Fruit fly (Drosophila melanogaster) whole organism, embryonic: Measurements from ENCODE around the gene bmm.

Source experiments
- ATbp ChIP-seq: fragments of 200-800 bp; sonication (Bioruptor generic); optimal IDR thresholded peaks from 2 replicates; lab custom pipeline; 2017; ENCODE audit warnings: missing biosample characterization, mild to moderate bottlenecking, missing genetic modification characterization, missing genetic modification reagents
- Abd-B ChIP-seq: fragments of 200-800 bp; sonication (Bioruptor generic); optimal IDR thresholded peaks from 2 replicates; lab custom pipeline; 2018; ENCODE audit warnings: missing biosample characterization, mild to moderate bottlenecking, missing genetic modification characterization, moderate library complexity
- Aef1 ChIP-seq: fragments of 200-800 bp; sonication (Bioruptor generic); IDR thresholded peaks from 3 replicates; pipeline ENCODE4 v1.3.6; 2022; ENCODE audit warnings: missing biosample characterization, missing genetic modification characterization
- Atf3 ChIP-seq: fragments of 200-800 bp; sonication (Bioruptor generic); optimal IDR thresholded peaks from 3 replicates; lab custom pipeline; 2016; ENCODE audit warnings: missing biosample characterization, missing genetic modification characterization
- Bdp1 ChIP-seq: fragments of 200-800 bp; sonication (Bioruptor generic); optimal IDR thresholded peaks from 3 replicates; lab custom pipeline; 2016; ENCODE audit warnings: missing biosample characterization, missing genetic modification characterization
- CG10147 ChIP-seq: fragments of 200-800 bp; sonication (Bioruptor generic); optimal IDR thresholded peaks from 2 replicates; lab custom pipeline; 2019; ENCODE audit warnings: missing biosample characterization, mild to moderate bottlenecking, missing genetic modification characterization, moderate library complexity
- CG10274 ChIP-seq: fragments of 200-800 bp; sonication (Bioruptor generic); optimal IDR thresholded peaks from 3 replicates; lab custom pipeline; 2017; ENCODE audit warnings: missing biosample characterization, mild to moderate bottlenecking, missing genetic modification characterization
- CG10959 ChIP-seq: fragments of 200-800 bp; sonication (Bioruptor generic); IDR thresholded peaks from 2 replicates; pipeline ENCODE4 v1.3.6; 2022; ENCODE audit warnings: missing biosample characterization, missing genetic modification characterization
- CG12071 ChIP-seq: fragments of 200-800 bp; sonication (Bioruptor generic); optimal IDR thresholded peaks from 3 replicates; lab custom pipeline; 2018; ENCODE audit warnings: missing biosample characterization, mild to moderate bottlenecking, missing genetic modification characterization
- CG12744 ChIP-seq: fragments of 200-800 bp; sonication (Bioruptor generic); optimal IDR thresholded peaks from 2 replicates; lab custom pipeline; 2016; ENCODE audit warnings: missing biosample characterization, missing genetic modification characterization
- CG1603 ChIP-seq: fragments of 200-800 bp; sonication (Bioruptor generic); optimal IDR thresholded peaks from 2 replicates; lab custom pipeline; 2019; ENCODE audit warnings: missing biosample characterization, mild to moderate bottlenecking, missing genetic modification characterization, moderate library complexity
- CG1647 ChIP-seq: fragments of 200-800 bp; sonication (Bioruptor generic); optimal IDR thresholded peaks from 3 replicates; lab custom pipeline; 2016; ENCODE audit warnings: missing biosample characterization, missing genetic modification characterization
- CG17186 ChIP-seq: fragments of 200-800 bp; sonication (Bioruptor generic); optimal IDR thresholded peaks from 3 replicates; lab custom pipeline; 2017; ENCODE audit warnings: missing biosample characterization, missing genetic modification reagents, missing genetic modification characterization
- CG17568 ChIP-seq: fragments of 200-800 bp; sonication (Bioruptor generic); optimal IDR thresholded peaks from 2 replicates; lab custom pipeline; 2018; ENCODE audit warnings: missing biosample characterization, mild to moderate bottlenecking, missing genetic modification characterization, moderate library complexity
- CG17802 ChIP-seq: fragments of 200-800 bp; sonication (Bioruptor generic); optimal IDR thresholded peaks from 2 replicates; lab custom pipeline; 2018; ENCODE audit warnings: missing biosample characterization, mild to moderate bottlenecking, missing genetic modification characterization, moderate library complexity
- CG18262 ChIP-seq: fragments of 200-800 bp; optimal IDR thresholded peaks from 3 replicates; lab custom pipeline; 2019; ENCODE audit warnings: missing biosample characterization, mild to moderate bottlenecking, missing genetic modification characterization, moderate library complexity
- CG2116 ChIP-seq: fragments of 200-800 bp; sonication (Bioruptor generic); optimal IDR thresholded peaks from 3 replicates; lab custom pipeline; 2018; ENCODE audit warnings: missing biosample characterization, mild to moderate bottlenecking, missing genetic modification characterization
- CG2199 ChIP-seq: fragments of 200-800 bp; sonication (Bioruptor generic); IDR thresholded peaks from 3 replicates; pipeline ENCODE4 v1.3.6; 2022; ENCODE audit warnings: missing biosample characterization, missing genetic modification characterization
- CG3838 ChIP-seq: fragments of 200-800 bp; sonication (Bioruptor generic); optimal IDR thresholded peaks from 3 replicates; lab custom pipeline; 2016; ENCODE audit warnings: missing biosample characterization, missing genetic modification characterization
- CG6272 ChIP-seq: fragments of 200-800 bp; sonication (Bioruptor generic); IDR thresholded peaks from 2 replicates; pipeline ENCODE4 v1.3.6; 2022; ENCODE audit warnings: missing biosample characterization, missing genetic modification characterization
- CG6854 ChIP-seq: fragments of 200-800 bp; sonication (Bioruptor generic); optimal IDR thresholded peaks from 3 replicates; lab custom pipeline; 2017; ENCODE audit warnings: missing biosample characterization, mild to moderate bottlenecking, missing genetic modification characterization
- CG7357 ChIP-seq: fragments of 200-800 bp; sonication (Bioruptor generic); IDR thresholded peaks from 3 replicates; pipeline ENCODE4 v1.3.6; 2022; ENCODE audit warnings: missing biosample characterization, missing genetic modification characterization
- CG7786 ChIP-seq: fragments of 200-800 bp; sonication (Bioruptor generic); optimal IDR thresholded peaks from 2 replicates; lab custom pipeline; 2016; ENCODE audit warnings: missing biosample characterization, missing genetic modification characterization
- CG8924 ChIP-seq: fragments of 200-800 bp; optimal IDR thresholded peaks from 3 replicates; lab custom pipeline; 2019; ENCODE audit warnings: missing biosample characterization, mild to moderate bottlenecking, missing genetic modification characterization, moderate library complexity
- CTCF ChIP-seq: fragments of 200-800 bp; sonication (Bioruptor generic); optimal IDR thresholded peaks from 2 replicates; lab custom pipeline; 2017; ENCODE audit warnings: missing biosample characterization, mild to moderate bottlenecking, missing genetic modification characterization, moderate library complexity
- Camta ChIP-seq: fragments of 200-800 bp; sonication (Bioruptor generic); optimal IDR thresholded peaks from 2 replicates; lab custom pipeline; 2016; ENCODE audit warnings: missing biosample characterization, missing genetic modification characterization
- CkIIα-i1 ChIP-seq: fragments of 200-800 bp; sonication (Bioruptor generic); IDR thresholded peaks from 2 replicates; pipeline ENCODE4 v1.3.6; 2022; ENCODE audit warnings: missing biosample characterization, missing genetic modification characterization
- Dip3 ChIP-seq: fragments of 200-800 bp; sonication (Bioruptor generic); optimal IDR thresholded peaks from 3 replicates; lab custom pipeline; 2016; ENCODE audit warnings: missing biosample characterization, missing genetic modification characterization
- ERR ChIP-seq: fragments of 200-800 bp; sonication (Bioruptor generic); optimal IDR thresholded peaks from 2 replicates; lab custom pipeline; 2016; ENCODE audit warnings: missing biosample characterization, missing genetic modification characterization
- Fer2 ChIP-seq: fragments of 200-800 bp; sonication (Bioruptor generic); optimal IDR thresholded peaks from 2 replicates; lab custom pipeline; 2018; ENCODE audit warnings: missing biosample characterization, mild to moderate bottlenecking, missing genetic modification characterization, moderate library complexity
- Med ChIP-seq: fragments of 200-800 bp; sonication (Bioruptor generic); peaks from one replicate; lab custom pipeline; 2016; ENCODE audit warnings: missing biosample characterization, missing genetic modification characterization, mild to moderate bottlenecking, inconsistent platforms, moderate library complexity
- Mes4 ChIP-seq: fragments of 200-800 bp; sonication (Bioruptor generic); optimal IDR thresholded peaks from 2 replicates; lab custom pipeline; 2016; ENCODE audit warnings: missing biosample characterization, missing genetic modification characterization
- Myb ChIP-seq: fragments of 200-800 bp; sonication (Bioruptor generic); optimal IDR thresholded peaks from 2 replicates; lab custom pipeline; 2016; ENCODE audit warnings: missing biosample characterization, missing genetic modification characterization
- al ChIP-seq: fragments of 200-800 bp; sonication (Bioruptor generic); IDR thresholded peaks from 2 replicates; pipeline ENCODE4 v1.3.6; 2022; ENCODE audit warnings: missing biosample characterization, missing genetic modification characterization
- bowl ChIP-seq: fragments of 200-800 bp; sonication (Bioruptor generic); IDR thresholded peaks from 2 replicates; pipeline ENCODE4 v1.3.6; 2022; ENCODE audit warnings: missing biosample characterization, missing genetic modification characterization
- cg ChIP-seq: fragments of 200-800 bp; sonication (Bioruptor generic); optimal IDR thresholded peaks from 3 replicates; lab custom pipeline; 2019; ENCODE audit warnings: missing biosample characterization, mild to moderate bottlenecking, missing genetic modification characterization, moderate library complexity
- corto ChIP-seq: fragments of 200-800 bp; sonication (Bioruptor generic); optimal IDR thresholded peaks from 2 replicates; lab custom pipeline; 2016; ENCODE audit warnings: missing biosample characterization, mild to moderate bottlenecking, missing genetic modification characterization, moderate library complexity
- croc ChIP-seq: fragments of 200-800 bp; sonication (Bioruptor generic); conservative IDR thresholded peaks from 3 replicates; pipeline ENCODE4 v1.3.6; 2022; ENCODE audit warnings: missing biosample characterization, missing genetic modification characterization
- dimm ChIP-seq: fragments of 200-800 bp; sonication (Bioruptor generic); IDR thresholded peaks from 2 replicates; pipeline ENCODE4 v1.3.6; 2022; ENCODE audit warnings: missing biosample characterization, missing genetic modification characterization
- dmrt99B ChIP-seq: fragments of 200-800 bp; sonication (Bioruptor generic); optimal IDR thresholded peaks from 2 replicates; lab custom pipeline; 2018; ENCODE audit warnings: missing biosample characterization, mild to moderate bottlenecking, missing genetic modification characterization, moderate library complexity
- exex ChIP-seq: fragments of 200-800 bp; sonication (Bioruptor generic); optimal IDR thresholded peaks from 4 replicates; lab custom pipeline; 2018; ENCODE audit warnings: missing biosample characterization, mild to moderate bottlenecking, missing genetic modification characterization, moderate library complexity
- ind ChIP-seq: fragments of 200-800 bp; sonication (Bioruptor generic); optimal IDR thresholded peaks from 3 replicates; lab custom pipeline; 2016; ENCODE audit warnings: missing biosample characterization, missing genetic modification characterization
- insv ChIP-seq, 2 experiments: fragments of 200-800 bp; sonication (Bioruptor generic); optimal IDR thresholded peaks; 3 replicates each; lab custom pipeline; 2016 to 2018; ENCODE audit warnings: missing biosample characterization in 2 of 2, missing genetic modification characterization in 2 of 2
- otp ChIP-seq: fragments of 200-800 bp; sonication (Bioruptor generic); IDR thresholded peaks from 3 replicates; pipeline ENCODE4, ENCODE4 v1.3.6; 2022; ENCODE audit warnings: missing biosample characterization, missing genetic modification characterization
- phol ChIP-seq: fragments of 200-800 bp; sonication (Bioruptor generic); optimal IDR thresholded peaks from 3 replicates; lab custom pipeline; 2018; ENCODE audit warnings: missing biosample characterization, mild to moderate bottlenecking, missing genetic modification characterization, moderate library complexity
- pros ChIP-seq: fragments of 200-800 bp; sonication (Bioruptor generic); optimal IDR thresholded peaks from 3 replicates; lab custom pipeline; 2019; ENCODE audit warnings: missing biosample characterization, mild to moderate bottlenecking, missing genetic modification characterization, moderate library complexity
- ssp ChIP-seq: fragments of 200-800 bp; sonication (Bioruptor generic); IDR thresholded peaks from 2 replicates; pipeline ENCODE4 v1.3.6; 2022; ENCODE audit warnings: missing biosample characterization, missing genetic modification characterization
- trh ChIP-seq: fragments of 200-800 bp; sonication (Bioruptor generic); optimal IDR thresholded peaks from 2 replicates; lab custom pipeline; 2016; ENCODE audit warnings: missing biosample characterization, missing genetic modification characterization
- ttk ChIP-seq: fragments of 200-800 bp; sonication (Bioruptor generic); IDR thresholded peaks from 2 replicates; pipeline ENCODE4 v2.1.2; 2022; ENCODE audit warnings: missing biosample characterization, missing genetic modification characterization
- wdn ChIP-seq: fragments of 200-800 bp; sonication (Bioruptor generic); IDR thresholded peaks from 2 replicates; pipeline ENCODE4 v1.3.6; 2022; ENCODE audit warnings: missing biosample characterization, missing genetic modification characterization
- yki ChIP-seq: fragments of >200 bp; optimal IDR thresholded peaks from 3 replicates; lab custom pipeline; 2018
- z ChIP-seq: fragments of 200-800 bp; sonication (Bioruptor generic); IDR thresholded peaks from 3 replicates; pipeline ENCODE4 v1.3.6; 2022; ENCODE audit warnings: missing biosample characterization, missing genetic modification characterization

The bmm gene

DNA sequence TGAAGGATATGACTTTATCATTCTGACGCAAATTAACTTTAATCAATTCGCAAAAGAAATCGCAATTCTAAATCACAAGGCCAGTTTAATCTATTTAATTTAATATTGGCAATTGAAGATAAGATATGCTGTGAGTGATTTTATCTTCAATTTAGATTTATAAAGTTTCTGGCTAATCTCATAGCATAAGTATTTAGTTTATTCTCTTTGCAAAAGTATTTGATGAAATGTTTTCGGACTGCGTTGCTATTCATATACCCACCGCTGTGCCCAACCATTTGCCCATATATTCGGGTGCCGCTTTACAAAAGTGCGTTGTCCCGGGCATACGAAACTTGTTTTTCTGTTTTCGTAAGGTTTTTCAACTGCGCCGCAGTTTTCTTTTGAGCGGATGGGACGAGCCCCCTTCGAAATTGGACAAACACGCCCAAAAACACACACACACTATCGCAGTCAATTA is 1.2 kb downstream of the bmm start (continued):
- peak; percentile 90 for TF ChIP-seq Dip3 (GFP tag; lab: Kevin White, UChicago)
- peak; percentile 87 for TF ChIP-seq CG17186 (GFP tag; lab: Kevin White, UChicago)
- TF ChIP-seq ATbp (GFP tag; lab: Kevin White, UChicago), result peak; percentile 92
- peak; percentile 92 for TF ChIP-seq CG10274 (GFP tag; lab: Kevin White, UChicago)
- peak; percentile 91 for TF ChIP-seq CG1647 (GFP tag; lab: Kevin White, UChicago)
- peak; percentile 98 for TF ChIP-seq phol
- TF ChIP-seq CG7357 (GFP tag; lab: Robert Waterston, UW), result peak; percentile 84
- peak; percentile 88 for TF ChIP-seq Bdp1 (GFP tag; lab: Kevin White, UChicago)
- TF ChIP-seq CkIIα-i1, result 0 out of 2 replicates have a peak, but pooled peaks have one; percentile 47
- peak; percentile 91 for TF ChIP-seq CG3838 (GFP tag; lab: Kevin White, UChicago)
- peak; percentile 76 for TF ChIP-seq CG17802 (tag; lab: Kevin White, UChicago)
- TF ChIP-seq CG17568 (GFP tag; lab: Kevin White, UChicago), result peak; percentile 96
- peak; percentile 94 for TF ChIP-seq CG12744
- TF ChIP-seq Med (GFP tag; lab: Kevin White, UChicago), result peak; percentile 99
- peak; percentile 82 for TF ChIP-seq ERR
- no peak for TF ChIP-seq corto (GFP tag; lab: Kevin White, UChicago)
- TF ChIP-seq CG6272, result peak; percentile 64
- peak; percentile 72 for TF ChIP-seq CTCF (GFP tag; lab: Kevin White, UChicago)
- TF ChIP-seq dimm (GFP tag; lab: Robert Waterston, UW), result peak; percentile 64
- peak; percentile 80 for TF ChIP-seq CG2116 (GFP tag; lab: Kevin White, UChicago)
- TF ChIP-seq Mes4 (GFP tag; lab: Kevin White, UChicago), result peak; percentile 91
- peak; percentile 16 for TF ChIP-seq yki (lab: Kevin White, UChicago)
- peak; percentile 95 for TF ChIP-seq Camta (GFP tag; lab: Kevin White, UChicago)
- TF ChIP-seq Myb (GFP tag; lab: Kevin White, UChicago), result peak; percentile 79
- peak; percentile 90 for TF ChIP-seq croc (GFP tag; lab: Robert Waterston, UW)
- peak; percentile 97 for TF ChIP-seq Abd-B (GFP tag; lab: Kevin White, UChicago)
- peak; percentile 78; the same call in 2 of the 3 replicates for TF ChIP-seq CG2199 (GFP tag; lab: Robert Waterston, UW)
- peak; percentile 93 for TF ChIP-seq CG7786
- TF ChIP-seq insv (GFP tag; optimal IDR thresholded peaks at IDR 0.05; lab: Kevin White, UChicago), result peak; percentile 4 to 82
- TF ChIP-seq CG10959 (GFP tag; lab: Robert Waterston, UW), result peak; percentile 87
- peak; percentile 92 for TF ChIP-seq Atf3
- TF ChIP-seq z, result no peak
- no peak for TF ChIP-seq cg
- peak; percentile 81 for TF ChIP-seq Aef1 (GFP tag; lab: Robert Waterston, UW)
- TF ChIP-seq al (GFP tag; lab: Robert Waterston, UW), result peak; percentile 91
- TF ChIP-seq bowl, result peak; percentile 67; the same call in 1 of the 2 replicates
- TF ChIP-seq ttk (GFP tag; lab: Robert Waterston, UW), result peak; percentile 76
- TF ChIP-seq wdn, result peak; percentile 80
- TF ChIP-seq CG10147, result peak; percentile 99
- peak; percentile 95 for TF ChIP-seq CG12071 (GFP tag; lab: Kevin White, UChicago)
- peak; percentile 99 for TF ChIP-seq CG8924 (tag; lab: Kevin White, UChicago)
- peak; percentile 93 for TF ChIP-seq trh (GFP tag; lab: Kevin White, UChicago)
- TF ChIP-seq otp (GFP tag; lab: Robert Waterston, UW), result peak; percentile 80
- peak; percentile 78 for TF ChIP-seq ssp
- peak; percentile 99 for TF ChIP-seq CG18262 (tag; lab: Kevin White, UChicago)
- TF ChIP-seq Fer2, result peak; percentile 89
- peak; percentile 12 for TF ChIP-seq pros (GFP tag; lab: Kevin White, UChicago)
- peak; percentile 98 for TF ChIP-seq dmrt99B (tag; lab: Kevin White, UChicago)
- peak; percentile 85 for TF ChIP-seq CG1603 (tag; lab: Kevin White, UChicago)
- TF ChIP-seq CG6854 (GFP tag; lab: Kevin White, UChicago), result peak; percentile 97
- peak; percentile 90 for TF ChIP-seq exex (tag; lab: Kevin White, UChicago)
- TF ChIP-seq ind (GFP tag; lab: Kevin White, UChicago), result peak; percentile 95
